Worm (Caenorhabditis elegans) whole organism, mixed stage, embryonic: ENCODE results near the gene R04B5.7.

Experiments
- blmp-1 ChIP-seq: fragments of 150-350 bp; optimal IDR thresholded peaks from 2 replicates; lab custom pipeline; 2014; ENCODE audit warnings: missing biosample characterization, missing genetic modification characterization
- lin-13 ChIP-seq: fragments of 150-350 bp; optimal IDR thresholded peaks from 2 replicates; lab custom pipeline; 2014; ENCODE audit warnings: missing biosample characterization, missing genetic modification characterization
- mep-1 ChIP-seq: fragments of 150-350 bp; optimal IDR thresholded peaks from 2 replicates; lab custom pipeline; 2017; ENCODE audit warnings: missing biosample characterization, missing genetic modification reagents, missing genetic modification characterization, inconsistent platforms
- nhr-28 ChIP-seq: fragments of 150-350 bp; optimal IDR thresholded peaks from 2 replicates; lab custom pipeline; 2014; ENCODE audit warnings: missing biosample characterization, missing genetic modification characterization
- nhr-76 ChIP-seq: sonication (generic microtip); optimal IDR thresholded peaks from 2 replicates; lab custom pipeline; 2017; ENCODE audit warnings: missing biosample characterization, missing genetic modification characterization
- pha-4 ChIP-seq: fragments of 150-350 bp; optimal IDR thresholded peaks from 2 replicates; lab custom pipeline; 2018; ENCODE audit warnings: missing biosample characterization, missing genetic modification reagents, missing genetic modification characterization

- TF ChIP-seq mep-1 (tag; lab: Kevin White, UChicago) (no peak), lin-13 (tag; lab: Kevin White, UChicago) (no peak), nhr-76 (tag; lab: Kevin White, UChicago) (no peak), nhr-28 (no peak), pha-4 (tag; lab: Kevin White, UChicago) (no peak), blmp-1 (tag; lab: Kevin White, UChicago) (no peak)
These were observed 4.2 kb downstream of the R04B5.7 start for ce11 chrV:10086141-10086540.
